Fruit fly (Drosophila melanogaster) S2 (cell line): ENCODE data around the gene CG33965.
A peak's percentile ranks its signal among the peaks of the same experiment; 100 is the strongest.

Source experiments
- CG8478 ChIP-seq: fragments of >200 bp; optimal IDR thresholded peaks from 2 replicates; lab custom pipeline; 2018
- CTCF ChIP-seq, 2 experiments: fragments of >200 bp; optimal IDR thresholded peaks; 2 replicates each; lab custom pipeline; 2018

DNA sequence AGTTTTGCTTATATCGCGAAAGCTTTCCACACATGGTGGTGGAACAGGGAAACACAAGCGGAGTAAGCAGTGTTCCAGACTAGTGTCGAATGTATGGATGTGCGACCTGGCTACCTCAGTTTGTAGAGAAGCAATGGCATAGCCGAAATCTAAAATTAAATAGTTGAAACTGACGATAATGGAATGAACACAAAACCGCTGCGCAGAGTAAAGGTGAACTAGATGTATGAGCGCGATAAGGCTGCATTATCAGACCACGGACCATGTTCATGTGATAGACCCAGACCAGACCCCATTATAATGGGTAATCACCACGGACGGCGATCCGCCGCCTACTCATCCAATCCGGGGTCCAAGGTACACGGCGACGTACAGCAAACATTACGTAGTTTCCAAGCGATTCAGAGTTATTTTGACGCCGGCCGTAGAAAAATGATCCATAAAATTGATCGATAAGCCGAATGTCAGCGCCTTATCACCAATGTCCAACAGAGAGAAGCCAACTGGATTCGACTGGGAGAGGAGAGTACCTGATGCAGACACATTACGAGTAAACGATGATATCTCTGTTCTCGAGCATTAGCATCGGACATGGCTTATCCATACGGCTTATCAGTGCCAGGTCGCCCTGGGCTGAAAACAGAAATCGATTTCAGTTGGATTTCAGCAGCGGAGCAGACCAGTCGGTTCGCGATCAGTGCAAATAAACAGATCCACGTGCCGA lies 43.6 kb upstream of the CG33965 start, which contains the start of gene CG13912:
- TF ChIP-seq CG8478 (lab: Kevin White, UChicago) (no peak), CTCF (optimal IDR thresholded peaks at IDR 0.05; lab: Kevin White, UChicago) (peak; percentile 49 to 53)
